Worm (Caenorhabditis elegans): ENCODE data around the gene grdn-1.

DNA sequence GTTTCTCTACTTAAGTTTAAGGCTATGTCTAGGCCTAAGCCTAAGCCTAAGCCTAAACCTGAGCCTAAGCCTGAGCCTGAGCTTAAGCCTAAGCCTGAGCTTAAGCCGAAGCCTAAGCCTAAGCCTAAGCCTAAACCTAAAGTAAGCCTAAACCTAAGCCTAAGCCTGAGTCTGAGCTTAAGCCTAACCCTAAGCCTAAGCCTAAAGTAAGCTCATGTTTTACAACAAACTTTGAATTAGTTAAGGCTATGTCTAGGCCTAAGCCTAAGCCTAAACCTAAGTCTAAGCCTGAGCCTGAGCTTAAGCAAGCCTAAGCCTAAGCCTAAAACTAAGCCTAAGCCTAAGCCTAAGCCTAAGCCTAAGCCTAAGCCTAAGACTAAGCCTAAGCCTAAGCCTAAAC, 26.9 kb upstream of the grdn-1 start:
- TF ChIP-seq snpc-4 (tag; optimal IDR thresholded peaks at IDR 0.05) (no peak), elt-1 (tag; optimal IDR thresholded peaks at IDR 0.05; ENCODE audit: borderline replicate concordance, insufficient read depth) (no peak)
